Worm (Caenorhabditis elegans) whole organism, L2 larva: Measurements from ENCODE around the gene wdr-4.

ENCODE experiments used
- C34F6.9 ChIP-seq: fragments of 150-350 bp; optimal IDR thresholded peaks from 2 replicates; lab custom pipeline; 2014; ENCODE audit warnings: missing biosample characterization, missing genetic modification characterization
- F13H6.1 ChIP-seq: sonication (generic microtip); optimal IDR thresholded peaks from 2 replicates; lab custom pipeline; 2016; ENCODE audit warnings: missing genetic modification characterization, missing compliant biosample characterization
- R02D3.7 ChIP-seq: fragments of 150-350 bp; optimal IDR thresholded peaks from 2 replicates; lab custom pipeline; 2014; ENCODE audit warnings: missing biosample characterization, missing genetic modification characterization
- Y55F3AM.14 ChIP-seq: fragments of 200-800 bp; sonication (Bioruptor generic); optimal IDR thresholded peaks from 2 replicates; lab custom pipeline; 2018; ENCODE audit warnings: mild to moderate bottlenecking, missing genetic modification characterization, missing compliant biosample characterization
- ZK546.5 ChIP-seq: sonication (generic microtip); optimal IDR thresholded peaks from 2 replicates; lab custom pipeline; 2017; ENCODE audit warnings: missing biosample characterization, missing genetic modification characterization
- alr-1 ChIP-seq: fragments of 150-350 bp; optimal IDR thresholded peaks from 2 replicates; lab custom pipeline; 2014; ENCODE audit warnings: missing biosample characterization, missing genetic modification characterization
- aly-2 ChIP-seq: fragments of 150-350 bp; optimal IDR thresholded peaks from 2 replicates; lab custom pipeline; 2014; ENCODE audit warnings: missing biosample characterization, missing genetic modification characterization
- ama-1 ChIP-seq: fragments of 150-350 bp; optimal IDR thresholded peaks from 2 replicates; lab custom pipeline; 2018; ENCODE audit warnings: inconsistent platforms
- blmp-1 ChIP-seq: sonication (generic microtip); optimal IDR thresholded peaks from 2 replicates; lab custom pipeline; 2017; ENCODE audit warnings: missing genetic modification characterization, mild to moderate bottlenecking, missing compliant biosample characterization, antibody characterized with exemption, moderate library complexity; ENCODE audit not compliant: insufficient read depth
- ceh-16 ChIP-seq: fragments of 150-350 bp; optimal IDR thresholded peaks from 2 replicates; lab custom pipeline; 2014; ENCODE audit warnings: missing biosample characterization, missing genetic modification characterization
- crh-2 ChIP-seq: sonication (generic microtip); optimal IDR thresholded peaks from 2 replicates; lab custom pipeline; 2017; ENCODE audit warnings: missing biosample characterization, missing genetic modification characterization
- dmd-4 ChIP-seq: sonication (generic microtip); optimal IDR thresholded peaks from 2 replicates; lab custom pipeline; 2017; ENCODE audit warnings: missing biosample characterization, missing genetic modification characterization
- egl-27 ChIP-seq: sonication (generic microtip); optimal IDR thresholded peaks from 3 replicates; lab custom pipeline; 2017; ENCODE audit warnings: missing biosample characterization, missing genetic modification reagents, missing genetic modification characterization
- elt-1 ChIP-seq: fragments of 150-350 bp; optimal IDR thresholded peaks from 2 replicates; lab custom pipeline; 2014; ENCODE audit warnings: missing biosample characterization, missing genetic modification characterization
- fos-1 ChIP-seq: fragments of 150-350 bp; optimal IDR thresholded peaks from 2 replicates; lab custom pipeline; 2014; ENCODE audit warnings: missing biosample characterization, missing genetic modification characterization
- gmeb-1 ChIP-seq: fragments of 150-350 bp; optimal IDR thresholded peaks from 2 replicates; lab custom pipeline; 2014; ENCODE audit warnings: missing biosample characterization, missing genetic modification characterization
- lin-11 ChIP-seq: fragments of 150-350 bp; sonication (generic microtip); optimal IDR thresholded peaks from 2 replicates; lab custom pipeline; 2014; ENCODE audit warnings: missing biosample characterization, missing genetic modification characterization, inconsistent platforms, mixed read lengths
- lin-13 ChIP-seq: fragments of 150-350 bp; optimal IDR thresholded peaks from 2 replicates; lab custom pipeline; 2014; ENCODE audit warnings: missing biosample characterization, missing genetic modification reagents, missing genetic modification characterization
- lsy-2 ChIP-seq, 2 experiments: fragments of 150-350 bp in 1 of 2; sonication (generic microtip) in 1 of 2; optimal IDR thresholded peaks; 2 replicates each; lab custom pipeline; 2014 to 2017; ENCODE audit warnings: missing biosample characterization in 2 of 2, missing genetic modification characterization in 2 of 2
- mab-5 ChIP-seq: fragments of 150-350 bp; optimal IDR thresholded peaks from 2 replicates; lab custom pipeline; 2014; ENCODE audit warnings: missing biosample characterization, missing genetic modification characterization
- mbf-1 ChIP-seq: sonication (generic microtip); optimal IDR thresholded peaks from 2 replicates; lab custom pipeline; 2017; ENCODE audit warnings: missing biosample characterization, missing genetic modification characterization
- nhr-11 ChIP-seq: fragments of 150-350 bp; optimal IDR thresholded peaks from 2 replicates; lab custom pipeline; 2014; ENCODE audit warnings: missing biosample characterization, missing genetic modification characterization
- nhr-129 ChIP-seq: fragments of 150-350 bp; optimal IDR thresholded peaks from 2 replicates; lab custom pipeline; 2014; ENCODE audit warnings: missing biosample characterization, missing genetic modification characterization
- nhr-21 ChIP-seq: fragments of 150-350 bp; optimal IDR thresholded peaks from 2 replicates; lab custom pipeline; 2014; ENCODE audit warnings: missing biosample characterization, missing genetic modification characterization
- nhr-25 ChIP-seq: fragments of 150-350 bp; sonication (generic microtip); optimal IDR thresholded peaks from 3 replicates; lab custom pipeline; 2014; ENCODE audit warnings: missing biosample characterization, missing genetic modification characterization
- nhr-6 ChIP-seq: fragments of 150-350 bp; optimal IDR thresholded peaks from 2 replicates; lab custom pipeline; 2014; ENCODE audit warnings: missing biosample characterization, missing genetic modification characterization
- nhr-77 ChIP-seq: fragments of 150-350 bp; optimal IDR thresholded peaks from 2 replicates; lab custom pipeline; 2014; ENCODE audit warnings: missing biosample characterization, missing genetic modification characterization
- sem-4 ChIP-seq: fragments of 150-350 bp; optimal IDR thresholded peaks from 2 replicates; lab custom pipeline; 2014; ENCODE audit warnings: missing biosample characterization, missing genetic modification reagents, missing genetic modification characterization
- skn-1 ChIP-seq: sonication (generic microtip); optimal IDR thresholded peaks from 2 replicates; lab custom pipeline; 2017; ENCODE audit warnings: missing biosample characterization, missing genetic modification characterization
- sma-3 ChIP-seq: sonication (generic microtip); optimal IDR thresholded peaks from 2 replicates; lab custom pipeline; 2016; ENCODE audit warnings: missing genetic modification reagents, missing genetic modification characterization, missing compliant biosample characterization
- sma-9 ChIP-seq, 2 experiments: fragments of 150-350 bp in 1 of 2; sonication (generic microtip) in 1 of 2; optimal IDR thresholded peaks; 2 replicates each; lab custom pipeline; 2014 to 2016; ENCODE audit warnings: missing genetic modification characterization in 2 of 2, mild to moderate bottlenecking in 1 of 2, missing biosample characterization in 1 of 2, missing compliant biosample characterization in 1 of 2, missing genetic modification reagents in 1 of 2, moderate library complexity in 1 of 2
- snpc-4 ChIP-seq: fragments of 150-350 bp; optimal IDR thresholded peaks from 2 replicates; lab custom pipeline; 2014; ENCODE audit warnings: missing biosample characterization, missing genetic modification characterization
- unc-39 ChIP-seq: fragments of 150-350 bp; optimal IDR thresholded peaks from 2 replicates; lab custom pipeline; 2014; ENCODE audit warnings: missing biosample characterization, missing genetic modification characterization
- unc-55 ChIP-seq: fragments of 150-350 bp; sonication (generic microtip); optimal IDR thresholded peaks from 3 replicates; lab custom pipeline; 2014; ENCODE audit warnings: missing biosample characterization, missing genetic modification reagents, missing genetic modification characterization
- unc-62 ChIP-seq: fragments of 150-350 bp; optimal IDR thresholded peaks from 2 replicates; lab custom pipeline; 2014; ENCODE audit warnings: missing biosample characterization, missing genetic modification reagents, missing genetic modification characterization
- zag-1 ChIP-seq: fragments of 150-350 bp; optimal IDR thresholded peaks from 2 replicates; lab custom pipeline; 2014; ENCODE audit warnings: missing biosample characterization, missing genetic modification characterization
- ztf-11 ChIP-seq: sonication (generic microtip); optimal IDR thresholded peaks from 2 replicates; lab custom pipeline; 2017; ENCODE audit warnings: missing biosample characterization, missing genetic modification characterization
- ztf-4 ChIP-seq: fragments of 150-350 bp; optimal IDR thresholded peaks from 2 replicates; lab custom pipeline; 2014; ENCODE audit warnings: missing biosample characterization, missing genetic modification characterization

Gene wdr-4

ce11 chrIII:6705515-6705914 is 20.1 kb upstream of the wdr-4 start, which contains the start of gene F37A4.6:
Gene F37A4.6 (plus strand): TSS chrIII:6705815.
- TF ChIP-seq nhr-21 (tag; lab: Kevin White, UChicago) (no peak), ZK546.5 (tag; lab: Kevin White, UChicago) (no peak), egl-27 (tag; lab: Kevin White, UChicago) (no peak), mab-5 (tag; lab: Kevin White, UChicago) (no peak), nhr-6 (tag; lab: Kevin White, UChicago) (no peak), skn-1 (tag; lab: Kevin White, UChicago) (no peak), lin-13 (GFP tag; lab: Kevin White, UChicago) (no peak), ztf-4 (tag; lab: Kevin White, UChicago) (no peak), nhr-129 (tag; lab: Kevin White, UChicago) (no peak), unc-55 (GFP tag; lab: Kevin White, UChicago) (no peak), ama-1 (lab: Kevin White, UChicago) (no peak), elt-1 (no peak), blmp-1 (tag; lab: Kevin White, UChicago) (no peak), dmd-4 (tag; lab: Kevin White, UChicago) (no peak), mbf-1 (tag; lab: Kevin White, UChicago) (no peak), zag-1 (tag; lab: Kevin White, UChicago) (no peak), sem-4 (tag; lab: Kevin White, UChicago) (no peak), gmeb-1 (tag; lab: Kevin White, UChicago) (no peak)

ce11 chrIII:6709983-6710382 is 15.6 kb upstream of the wdr-4 start, which contains the start of gene isw-1:
Gene isw-1 (minus strand): TSS chrIII:6710100.
- TF ChIP-seq unc-55 (GFP tag; lab: Kevin White, UChicago) (peak; percentile 70), lin-11 (tag; lab: Kevin White, UChicago) (peak; percentile 15), fos-1 (tag; lab: Kevin White, UChicago) (peak; percentile 21), gmeb-1 (tag; lab: Kevin White, UChicago) (peak; percentile 90), F13H6.1 (tag; lab: Kevin White, UChicago) (no peak), snpc-4 (tag; lab: Kevin White, UChicago) (no peak), sma-3 (peak; percentile 8), nhr-25 (tag; lab: Kevin White, UChicago) (no peak), nhr-129 (tag; lab: Kevin White, UChicago) (peak; percentile 61)

- no peak for TF ChIP-seq crh-2 (tag; lab: Kevin White, UChicago)
- no peak for TF ChIP-seq R02D3.7 (tag; lab: Kevin White, UChicago)
- TF ChIP-seq lsy-2 (tag; optimal IDR thresholded peaks at IDR 0.05; lab: Kevin White, UChicago) = no peak
Observed at ce11 chrIII:6711590-6711989, 14.0 kb upstream of the wdr-4 start, which contains the start of gene F37A4.5. Gene F37A4.5 (plus strand): TSS chrIII:6711890.

ce11 chrIII:6713266-6713665 is 12.3 kb upstream of the wdr-4 start, which contains the start of gene F37A4.4:
Gene F37A4.4 (plus strand): TSS chrIII:6713566.
- TF ChIP-seq mab-5 (tag; lab: Kevin White, UChicago) (no peak), fos-1 (tag; lab: Kevin White, UChicago) (no peak), nhr-21 (tag; lab: Kevin White, UChicago) (no peak)

DNA sequence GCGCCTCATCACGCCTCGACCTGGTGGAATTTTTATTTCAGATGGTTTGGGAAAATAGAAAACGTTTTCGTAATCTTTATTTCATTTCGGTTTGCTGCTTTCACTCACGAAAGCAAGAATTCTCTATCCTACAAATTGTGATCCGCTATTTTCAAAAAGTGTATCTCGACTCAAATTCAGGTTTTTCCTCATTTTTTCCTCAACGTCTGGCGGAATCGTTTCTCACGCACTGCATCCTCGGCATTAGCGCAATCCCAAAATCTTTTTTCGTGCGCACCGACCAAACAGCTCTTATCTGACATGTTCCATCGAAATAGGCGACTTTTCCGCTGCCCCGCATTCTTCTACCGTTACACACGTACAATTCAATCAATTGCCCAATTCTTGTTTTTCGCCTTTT is 7.3 kb upstream of the wdr-4 start, which contains the start of gene F37A4.3:
F37A4.3 (plus strand) TSS at position 301 of the 400 bp plus-strand sequence.
- TF ChIP-seq nhr-77 = no peak
- no peak for TF ChIP-seq unc-39 (tag; lab: Kevin White, UChicago)
- TF ChIP-seq aly-2 (tag; lab: Kevin White, UChicago) = no peak
- TF ChIP-seq blmp-1 (tag; lab: Kevin White, UChicago) = no peak
- no peak for TF ChIP-seq ama-1 (lab: Kevin White, UChicago)
- no peak for TF ChIP-seq ztf-11 (tag; lab: Kevin White, UChicago)
- TF ChIP-seq C34F6.9 (tag; lab: Kevin White, UChicago) = no peak
- TF ChIP-seq snpc-4 (tag; lab: Kevin White, UChicago) = no peak
- no peak for TF ChIP-seq alr-1 (tag; lab: Kevin White, UChicago)
- no peak for TF ChIP-seq nhr-21 (tag; lab: Kevin White, UChicago)
- no peak for TF ChIP-seq lsy-2 (tag; optimal IDR thresholded peaks at IDR 0.05; lab: Kevin White, UChicago)
- TF ChIP-seq ceh-16 (tag; lab: Kevin White, UChicago) = no peak
- TF ChIP-seq sma-9 (GFP tag; optimal IDR thresholded peaks at IDR 0.05; lab: Kevin White, UChicago) = no peak
- TF ChIP-seq sma-9 (tag; optimal IDR thresholded peaks at IDR 0.05; lab: Kevin White, UChicago) = no peak
- TF ChIP-seq unc-62 (GFP tag; lab: Kevin White, UChicago) = no peak
- no peak for TF ChIP-seq nhr-11 (tag; lab: Kevin White, UChicago)
- no peak for TF ChIP-seq skn-1 (tag; lab: Kevin White, UChicago)
- no peak for TF ChIP-seq mab-5 (tag; lab: Kevin White, UChicago)
- TF ChIP-seq F13H6.1 (tag; lab: Kevin White, UChicago) = no peak
- TF ChIP-seq gmeb-1 (tag; lab: Kevin White, UChicago) = no peak
- TF ChIP-seq Y55F3AM.14 (GFP tag; lab: Kevin White, UChicago) = no peak
